Fruit fly (Drosophila melanogaster): ENCODE data around the gene Ect3.
A peak's percentile ranks its signal among the peaks of the same experiment; 100 is the strongest.

Ect3 gene

DNA sequence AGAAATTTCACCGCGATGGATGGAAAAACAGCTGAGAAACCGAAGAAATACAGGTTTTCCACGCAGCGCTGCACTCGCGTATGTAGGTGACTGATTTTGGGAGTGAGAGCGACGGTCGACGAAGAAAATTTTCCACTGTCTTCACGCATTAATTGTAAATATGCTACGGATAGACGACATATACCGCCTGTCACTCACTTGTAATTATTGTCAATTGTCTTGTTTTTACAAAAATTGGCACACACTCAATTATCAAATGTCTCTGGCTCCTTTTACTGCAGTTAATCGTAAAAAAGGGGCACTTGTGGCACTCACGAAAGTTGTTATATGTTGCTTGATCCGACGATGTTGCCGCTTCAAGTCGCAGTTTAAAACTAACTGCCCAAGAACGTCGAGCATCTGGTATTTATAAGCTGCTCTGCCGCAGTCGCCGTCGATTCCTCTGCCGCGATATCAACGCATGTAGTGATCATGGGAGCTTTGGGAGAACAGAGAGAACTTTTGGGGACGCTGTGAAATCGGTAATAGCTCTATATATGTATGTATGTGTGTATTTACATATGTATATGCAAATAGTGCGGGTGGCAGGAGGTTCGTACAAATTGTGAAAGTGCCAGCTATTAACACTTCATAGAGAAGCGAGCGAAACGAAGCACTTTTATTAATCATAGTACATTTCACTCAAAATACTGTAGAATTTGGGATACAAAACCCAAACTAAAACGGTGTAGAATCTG, 6.0 kb upstream of the Ect3 start, which contains the start of gene mfas (continued):
- TF ChIP-seq CG15601 (tag; optimal IDR thresholded peaks at IDR 0.05) (peak; percentile 43), gcm (GFP tag; optimal IDR thresholded peaks at IDR 0.05) (peak; percentile 80), fd64A (GFP tag; optimal IDR thresholded peaks at IDR 0.05) (peak; percentile 44), crc (GFP tag; optimal IDR thresholded peaks at IDR 0.05) (peak; percentile 7), salm (tag; optimal IDR thresholded peaks at IDR 0.05) (no peak), CG17568 (GFP tag; optimal IDR thresholded peaks at IDR 0.05) (peak; percentile 38), CG12219 (GFP tag; optimal IDR thresholded peaks at IDR 0.05) (peak; percentile 7), tgo (GFP tag; IDR thresholded peaks at IDR 0.05) (no peak), wor (GFP tag; IDR thresholded peaks at IDR 0.05) (no peak), HmgZ (tag; optimal IDR thresholded peaks at IDR 0.05) (peak; percentile 5), CG17361 (GFP tag; IDR thresholded peaks at IDR 0.05) (no peak), cg (GFP tag; optimal IDR thresholded peaks at IDR 0.05) (peak; percentile 67), CG9876 (GFP tag; optimal IDR thresholded peaks at IDR 0.05) (no peak), gsb-n (tag; optimal IDR thresholded peaks at IDR 0.05) (peak; percentile 37), PHDP (tag; optimal IDR thresholded peaks at IDR 0.05) (peak; percentile 15), dmrt99B (tag; optimal IDR thresholded peaks at IDR 0.05) (peak; percentile 20), CG1647 (GFP tag; optimal IDR thresholded peaks at IDR 0.05) (peak; percentile 17), Blimp-1 (GFP tag; optimal IDR thresholded peaks at IDR 0.05) (peak; percentile 55), CG1024 (GFP tag; IDR thresholded peaks at IDR 0.05) (peak; percentile 19; the same call in 1 of the 2 replicates), otp (GFP tag; IDR thresholded peaks at IDR 0.05) (0 out of 3 replicates have a peak, but pooled peaks have one; percentile 27), cato (GFP tag; optimal IDR thresholded peaks at IDR 0.05; ENCODE audit: borderline replicate concordance) (no peak), Doc2 (GFP tag; IDR thresholded peaks at IDR 0.05) (no peak), CG6813 (GFP tag; optimal IDR thresholded peaks at IDR 0.05) (peak; percentile 54), CG31365 (tag; optimal IDR thresholded peaks at IDR 0.05) (no peak), CG6791 (GFP tag; IDR thresholded peaks at IDR 0.05; ENCODE audit: partially characterized antibody) (peak; percentile 34; the same call in 1 of the 3 replicates), Drgx (GFP tag; IDR thresholded peaks at IDR 0.05) (peak; percentile 42; the same call in 1 of the 2 replicates), CG11398 (GFP tag; optimal IDR thresholded peaks at IDR 0.05) (no peak), sc (optimal IDR thresholded peaks at IDR 0.05) (no peak), sc (GFP tag; optimal IDR thresholded peaks at IDR 0.05) (peak; percentile 15), CG10431 (GFP tag; optimal IDR thresholded peaks at IDR 0.05) (peak; percentile 20), ci (GFP tag; IDR thresholded peaks at IDR 0.05) (peak; percentile 54; the same call in 1 of the 3 replicates), vvl (GFP tag; IDR thresholded peaks at IDR 0.05) (peak; percentile 80), CG3995 (GFP tag; optimal IDR thresholded peaks at IDR 0.05) (peak; percentile 1), lbe (GFP tag; optimal IDR thresholded peaks at IDR 0.05) (no peak), CG17912 (GFP tag; optimal IDR thresholded peaks at IDR 0.05) (peak; percentile 70), Asciz (GFP tag; optimal IDR thresholded peaks at IDR 0.05) (peak; percentile 42), bsh (GFP tag; optimal IDR thresholded peaks at IDR 0.05) (peak in 1 of 2 experiments; percentile 52), Pdp1 (GFP tag; optimal IDR thresholded peaks at IDR 0.05) (peak in 1 of 2 experiments; percentile 10), wek (GFP tag; optimal IDR thresholded peaks at IDR 0.05) (peak; percentile 71), zf30C (GFP tag; optimal IDR thresholded peaks at IDR 0.05) (peak; percentile 14), CG9437 (GFP tag; optimal IDR thresholded peaks at IDR 0.05) (peak; percentile 1), CG2678 (tag; optimal IDR thresholded peaks at IDR 0.05) (no peak), CG3281 (GFP tag; optimal IDR thresholded peaks at IDR 0.05) (no peak), CG3407 (GFP tag; optimal IDR thresholded peaks at IDR 0.05) (peak; percentile 23), unpg (GFP tag; optimal IDR thresholded peaks at IDR 0.05) (peak; percentile 25), nau (GFP tag; optimal IDR thresholded peaks at IDR 0.05) (peak; percentile 63), CG4707 (GFP tag; optimal IDR thresholded peaks at IDR 0.05) (peak; percentile 6), Sox100B (GFP tag; optimal IDR thresholded peaks at IDR 0.05) (peak; percentile 18)

All from whole organism, embryonic.